Worm (Caenorhabditis elegans) whole organism, L1 larva: ENCODE results near the gene F56D6.19.
A peak's percentile ranks its signal among the peaks of the same experiment; 100 is the strongest.

ENCODE experiments used
- C04F5.9 ChIP-seq: sonication (generic microtip); optimal IDR thresholded peaks from 2 replicates; lab custom pipeline; 2016; ENCODE audit warnings: missing genetic modification characterization, missing compliant biosample characterization
- C34B4.2 ChIP-seq: sonication (generic microtip); optimal IDR thresholded peaks from 2 replicates; lab custom pipeline; 2017; ENCODE audit warnings: mild to moderate bottlenecking, missing genetic modification characterization, missing compliant biosample characterization
- Y116A8C.19 ChIP-seq: sonication (generic microtip); optimal IDR thresholded peaks from 2 replicates; lab custom pipeline; 2016; ENCODE audit warnings: missing compliant biosample characterization, missing genetic modification characterization, borderline replicate concordance
- alr-1 ChIP-seq: fragments of 200-800 bp; sonication (Bioruptor generic); optimal IDR thresholded peaks from 2 replicates; lab custom pipeline; 2018; ENCODE audit warnings: borderline replicate concordance, mild to moderate bottlenecking, missing genetic modification characterization, missing compliant biosample characterization
- blmp-1 ChIP-seq: fragments of 150-350 bp; optimal IDR thresholded peaks from 2 replicates; lab custom pipeline; 2014; ENCODE audit warnings: missing biosample characterization, missing genetic modification characterization
- ceh-88 ChIP-seq: fragments of 200-800 bp; sonication (Bioruptor generic); IDR thresholded peaks from 2 replicates; pipeline ENCODE4 v1.3.6; 2022; ENCODE audit warnings: missing genetic modification characterization, missing compliant biosample characterization
- ceh-90 ChIP-seq: sonication (generic microtip); optimal IDR thresholded peaks from 2 replicates; lab custom pipeline; 2016; ENCODE audit warnings: missing genetic modification characterization, missing compliant biosample characterization
- efl-1 ChIP-seq, 4 experiments: fragments of 150-350 bp; optimal IDR thresholded peaks in 3 of 4; peaks in 1 of 4; 1 replicate in 1 of 4; 2 replicates in 3 of 4; lab custom pipeline; 2014; ENCODE audit warnings: missing biosample characterization in 2 of 4, missing genetic modification characterization in 2 of 4, missing genetic modification reagents in 2 of 4
- efl-3 ChIP-seq: fragments of 200-800 bp; sonication (Bioruptor generic); optimal IDR thresholded peaks from 2 replicates; lab custom pipeline; 2018; ENCODE audit warnings: mild to moderate bottlenecking, missing genetic modification characterization, missing compliant biosample characterization
- elt-2 ChIP-seq: sonication (generic microtip); optimal IDR thresholded peaks from 2 replicates; lab custom pipeline; 2016; ENCODE audit warnings: missing genetic modification characterization, mild to moderate bottlenecking, inconsistent platforms, missing compliant biosample characterization, missing genetic modification reagents
- elt-3 ChIP-seq, 6 experiments: fragments of 150-350 bp in 1 of 6; sonication (generic microtip); optimal IDR thresholded peaks; 2 replicates each; lab custom pipeline; 2017 to 2018; ENCODE audit warnings: missing biosample characterization in 6 of 6, missing genetic modification characterization in 6 of 6, inconsistent platforms in 1 of 6
- ets-5 ChIP-seq: fragments of 200-800 bp; sonication (Bioruptor generic); IDR thresholded peaks from 2 replicates; pipeline ENCODE4 v1.3.6; 2022; ENCODE audit warnings: missing genetic modification characterization, missing compliant biosample characterization
- fkh-4 ChIP-seq: sonication (generic microtip); optimal IDR thresholded peaks from 2 replicates; lab custom pipeline; 2016; ENCODE audit warnings: missing compliant biosample characterization, missing genetic modification characterization, borderline replicate concordance
- fos-1 ChIP-seq: fragments of 150-350 bp; optimal IDR thresholded peaks from 2 replicates; lab custom pipeline; 2014; ENCODE audit warnings: missing biosample characterization, missing genetic modification characterization
- hlh-4 ChIP-seq: sonication (generic microtip); optimal IDR thresholded peaks from 2 replicates; lab custom pipeline; 2016; ENCODE audit warnings: mild to moderate bottlenecking, missing genetic modification characterization, missing compliant biosample characterization
- hpl-2 ChIP-seq: fragments of 150-350 bp; optimal IDR thresholded peaks from 2 replicates; lab custom pipeline; 2014; ENCODE audit warnings: missing biosample characterization, missing genetic modification reagents, missing genetic modification characterization
- isw-1 ChIP-seq: fragments of 200-800 bp; sonication (Bioruptor generic); IDR thresholded peaks from 2 replicates; pipeline ENCODE4 v1.3.6; 2022; ENCODE audit warnings: missing genetic modification characterization, missing compliant biosample characterization
- jun-1 ChIP-seq: fragments of 150-350 bp; optimal IDR thresholded peaks from 2 replicates; lab custom pipeline; 2014; ENCODE audit warnings: missing biosample characterization, missing genetic modification reagents, missing genetic modification characterization
- lin-15B ChIP-seq: fragments of 150-350 bp; sonication (generic microtip); optimal IDR thresholded peaks from 3 replicates; lab custom pipeline; 2014; ENCODE audit warnings: missing biosample characterization, missing genetic modification characterization
- lin-35 ChIP-seq, 2 experiments: fragments of 150-350 bp; optimal IDR thresholded peaks; 2 replicates each; lab custom pipeline; 2014; ENCODE audit warnings: missing biosample characterization in 2 of 2, missing genetic modification characterization in 2 of 2, missing genetic modification reagents in 2 of 2
- lin-39 ChIP-seq: fragments of 150-350 bp; optimal IDR thresholded peaks from 2 replicates; lab custom pipeline; 2014; ENCODE audit warnings: missing biosample characterization, missing genetic modification reagents, missing genetic modification characterization
- mab-9 ChIP-seq: fragments of 200-800 bp; sonication (Bioruptor generic); IDR thresholded peaks from 2 replicates; pipeline ENCODE4 v1.3.6; 2022; ENCODE audit warnings: missing genetic modification reagents, missing genetic modification characterization, missing compliant biosample characterization
- nhr-11 ChIP-seq: fragments of 150-350 bp; optimal IDR thresholded peaks from 2 replicates; lab custom pipeline; 2014; ENCODE audit warnings: missing biosample characterization, missing genetic modification characterization
- nhr-12 ChIP-seq: sonication (generic microtip); optimal IDR thresholded peaks from 2 replicates; lab custom pipeline; 2017; ENCODE audit warnings: missing biosample characterization, missing genetic modification characterization
- nhr-19 ChIP-seq: fragments of 200-800 bp; sonication (Bioruptor generic); conservative IDR thresholded peaks from 2 replicates; pipeline ENCODE4 v1.3.6; 2022; ENCODE audit warnings: missing genetic modification characterization, missing compliant biosample characterization
- nhr-20 ChIP-seq: sonication (generic microtip); optimal IDR thresholded peaks from 2 replicates; lab custom pipeline; 2016; ENCODE audit warnings: mild to moderate bottlenecking, missing genetic modification characterization, missing compliant biosample characterization
- nhr-77 ChIP-seq: fragments of 150-350 bp; optimal IDR thresholded peaks from 2 replicates; lab custom pipeline; 2014; ENCODE audit warnings: missing biosample characterization, missing genetic modification characterization
- nhr-85 ChIP-seq: sonication (generic microtip); peaks from one replicate; lab custom pipeline; 2016; ENCODE audit warnings: missing genetic modification characterization, inconsistent platforms, missing compliant biosample characterization
- nhr-90 ChIP-seq: sonication (generic microtip); optimal IDR thresholded peaks from 2 replicates; lab custom pipeline; 2016; ENCODE audit warnings: mild to moderate bottlenecking, missing genetic modification characterization, missing compliant biosample characterization; ENCODE audit not compliant: poor library complexity
- pag-3 ChIP-seq: sonication (generic microtip); optimal IDR thresholded peaks from 2 replicates; lab custom pipeline; 2017; ENCODE audit warnings: missing genetic modification characterization, mild to moderate bottlenecking, missing compliant biosample characterization, antibody characterized with exemption, borderline replicate concordance; ENCODE audit not compliant: insufficient read depth
- rnt-1 ChIP-seq: sonication (generic microtip); optimal IDR thresholded peaks from 2 replicates; lab custom pipeline; 2016; ENCODE audit warnings: mild to moderate bottlenecking, missing genetic modification characterization, moderate library complexity, missing compliant biosample characterization
- skn-1 ChIP-seq: fragments of 150-350 bp; optimal IDR thresholded peaks from 2 replicates; lab custom pipeline; 2014; ENCODE audit warnings: missing biosample characterization, missing genetic modification characterization
- snu-23 ChIP-seq: sonication (generic microtip); optimal IDR thresholded peaks from 2 replicates; lab custom pipeline; 2016; ENCODE audit warnings: missing genetic modification characterization, missing compliant biosample characterization
- sox-4 ChIP-seq: sonication (generic microtip); optimal IDR thresholded peaks from 2 replicates; lab custom pipeline; 2016; ENCODE audit warnings: missing genetic modification characterization, missing compliant biosample characterization
- sptf-1 ChIP-seq: fragments of 150-350 bp; optimal IDR thresholded peaks from 2 replicates; lab custom pipeline; 2014; ENCODE audit warnings: missing biosample characterization, missing genetic modification characterization
- sup-37 ChIP-seq: fragments of 200-800 bp; sonication (Bioruptor generic); optimal IDR thresholded peaks from 2 replicates; lab custom pipeline; 2018; ENCODE audit warnings: mild to moderate bottlenecking, missing genetic modification characterization, missing compliant biosample characterization
- swsn-7 ChIP-seq: sonication (generic microtip); optimal IDR thresholded peaks from 2 replicates; lab custom pipeline; 2016; ENCODE audit warnings: missing genetic modification characterization, missing compliant biosample characterization
- tbx-2 ChIP-seq: sonication (generic microtip); optimal IDR thresholded peaks from 2 replicates; lab custom pipeline; 2016; ENCODE audit warnings: missing genetic modification characterization, missing compliant biosample characterization
- unc-130 ChIP-seq: fragments of 150-350 bp; optimal IDR thresholded peaks from 2 replicates; lab custom pipeline; 2017; ENCODE audit warnings: missing biosample characterization, missing genetic modification characterization, inconsistent platforms
- unc-30 ChIP-seq: sonication (generic microtip); optimal IDR thresholded peaks from 2 replicates; lab custom pipeline; 2017; ENCODE audit warnings: missing biosample characterization, missing genetic modification characterization
- vab-15 ChIP-seq: sonication (generic microtip); optimal IDR thresholded peaks from 2 replicates; lab custom pipeline; 2017; ENCODE audit warnings: missing genotype, mild to moderate bottlenecking, missing genetic modification characterization, missing compliant biosample characterization
- xbp-1 ChIP-seq: sonication (generic microtip); optimal IDR thresholded peaks from 2 replicates; lab custom pipeline; 2016; ENCODE audit warnings: missing genetic modification characterization, missing compliant biosample characterization
- zip-4 ChIP-seq: fragments of 200-800 bp; sonication (Bioruptor generic); optimal IDR thresholded peaks from 2 replicates; lab custom pipeline; 2018; ENCODE audit warnings: mild to moderate bottlenecking, missing genetic modification characterization, moderate library complexity, missing compliant biosample characterization
- ztf-11 ChIP-seq, 2 experiments: sonication (generic microtip); optimal IDR thresholded peaks; 2 replicates each; lab custom pipeline; 2016 to 2017; ENCODE audit warnings: missing genetic modification characterization in 2 of 2, missing biosample characterization in 1 of 2, missing compliant biosample characterization in 1 of 2

Gene F56D6.19

ce11 chrIV:3869875-3870274 is 44.7 kb upstream of the F56D6.19 start:
- TF ChIP-seq Y116A8C.19 (tag; lab: Kevin White, UChicago) (no peak), snu-23 (GFP tag; lab: Kevin White, UChicago) (no peak), vab-15 (tag; lab: Kevin White, UChicago) (no peak), unc-130 (tag; lab: Kevin White, UChicago) (no peak), lin-15B (tag; lab: Kevin White, UChicago) (no peak), lin-39 (no peak), nhr-11 (tag; lab: Kevin White, UChicago) (no peak), lin-35 (GFP tag; optimal IDR thresholded peaks at IDR 0.05; lab: Kevin White, UChicago) (no peak), blmp-1 (tag; lab: Kevin White, UChicago) (peak; percentile 93), nhr-85 (tag; lab: Kevin White, UChicago) (peak; percentile 46), hpl-2 (no peak), unc-30 (tag; lab: Kevin White, UChicago) (no peak)

ce11 chrIV:3873195-3873594 is 41.4 kb upstream of the F56D6.19 start:
- TF ChIP-seq unc-30 (tag; lab: Kevin White, UChicago) (no peak), blmp-1 (tag; lab: Kevin White, UChicago) (no peak), unc-130 (tag; lab: Kevin White, UChicago) (no peak), fos-1 (no peak)

- TF ChIP-seq hpl-2 (no peak), tbx-2 (tag; lab: Kevin White, UChicago) (no peak), C04F5.9 (tag; lab: Kevin White, UChicago) (no peak), sup-37 (GFP tag; lab: Kevin White, UChicago) (no peak), isw-1 (GFP tag; lab: Robert Waterston, UW) (no peak), elt-3 (tag; optimal IDR thresholded peaks at IDR 0.05; lab: Kevin White, UChicago) (no peak), fkh-4 (tag; lab: Kevin White, UChicago) (no peak), swsn-7 (tag; lab: Kevin White, UChicago) (no peak), elt-2 (tag; lab: Kevin White, UChicago) (no peak), alr-1 (no peak), nhr-20 (tag; lab: Kevin White, UChicago) (no peak), efl-1 (optimal IDR thresholded peaks at IDR 0.05; lab: Kevin White, UChicago) (no peak), efl-1 (GFP tag; optimal IDR thresholded peaks at IDR 0.05 in 1 of 2; lab: Kevin White, UChicago) (no peak)
Observed at ce11 chrIV:3873706-3874105, 40.9 kb upstream of the F56D6.19 start, which contains the start of gene F37C4.5. F37C4.5 (minus strand) TSS chrIV:3873806.

- TF ChIP-seq nhr-19 (GFP tag; lab: Robert Waterston, UW): no peak
- no peak for TF ChIP-seq C34B4.2 (tag; lab: Kevin White, UChicago)
- TF ChIP-seq mab-9 (GFP tag; lab: Robert Waterston, UW): no peak
- no peak for TF ChIP-seq ets-5 (GFP tag; lab: Robert Waterston, UW)
- no peak for TF ChIP-seq hpl-2
- no peak for TF ChIP-seq alr-1
- peak in 2 of 6 experiments; percentile 0 to 10 for TF ChIP-seq elt-3 (tag; optimal IDR thresholded peaks at IDR 0.05; lab: Kevin White, UChicago)
- TF ChIP-seq ztf-11 (tag; optimal IDR thresholded peaks at IDR 0.05; lab: Kevin White, UChicago): no peak
- TF ChIP-seq tbx-2 (tag; lab: Kevin White, UChicago): no peak
- TF ChIP-seq nhr-90: peak; percentile 8
- TF ChIP-seq C04F5.9 (tag; lab: Kevin White, UChicago): no peak
- no peak for TF ChIP-seq sptf-1 (tag; lab: Kevin White, UChicago)
- TF ChIP-seq rnt-1: peak; percentile 14
- TF ChIP-seq hlh-4 (tag; lab: Kevin White, UChicago): no peak
- TF ChIP-seq blmp-1 (tag; lab: Kevin White, UChicago): peak; percentile 31
- TF ChIP-seq zip-4 (GFP tag; lab: Kevin White, UChicago): peak; percentile 8
- no peak for TF ChIP-seq sup-37 (GFP tag; lab: Kevin White, UChicago)
- no peak for TF ChIP-seq ceh-88 (GFP tag; lab: Robert Waterston, UW)
- TF ChIP-seq ceh-90 (tag; lab: Kevin White, UChicago): no peak
- TF ChIP-seq nhr-77 (tag; lab: Kevin White, UChicago): no peak
- no peak for TF ChIP-seq sox-4
- TF ChIP-seq xbp-1 (tag; lab: Kevin White, UChicago): no peak
- peak; percentile 9 for TF ChIP-seq lin-15B (tag; lab: Kevin White, UChicago)
- no peak for TF ChIP-seq skn-1 (tag; lab: Kevin White, UChicago)
- peak; percentile 10 for TF ChIP-seq swsn-7 (tag; lab: Kevin White, UChicago)
- no peak for TF ChIP-seq unc-30 (tag; lab: Kevin White, UChicago)
- TF ChIP-seq lin-35 (GFP tag; optimal IDR thresholded peaks at IDR 0.05; lab: Kevin White, UChicago): peak; percentile 17 to 41
- no peak for TF ChIP-seq Y116A8C.19 (tag; lab: Kevin White, UChicago)
- TF ChIP-seq efl-3 (GFP tag; lab: Kevin White, UChicago): no peak
- no peak for TF ChIP-seq pag-3 (tag; lab: Kevin White, UChicago)
- no peak for TF ChIP-seq jun-1 (tag; lab: Kevin White, UChicago)
- no peak for TF ChIP-seq nhr-12
Observed at ce11 chrIV:3874417-3874816, 40.1 kb upstream of the F56D6.19 start.
